Fruit fly (Drosophila melanogaster) whole organism, embryonic: ENCODE results near the gene CG31867.

Source experiments
- B-H1 ChIP-seq: fragments of 200-800 bp; sonication (Bioruptor generic); IDR thresholded peaks from 3 replicates; pipeline ENCODE4 v1.3.6; 2022; ENCODE audit warnings: missing biosample characterization, missing genetic modification characterization
- Blimp-1 ChIP-seq: fragments of 200-800 bp; sonication (Bioruptor generic); optimal IDR thresholded peaks from 3 replicates; lab custom pipeline; 2018; ENCODE audit warnings: missing biosample characterization, missing genetic modification characterization, mild to moderate bottlenecking, moderate library complexity, missing genetic modification reagents
- CG10147 ChIP-seq: fragments of 200-800 bp; sonication (Bioruptor generic); optimal IDR thresholded peaks from 2 replicates; lab custom pipeline; 2019; ENCODE audit warnings: missing biosample characterization, mild to moderate bottlenecking, missing genetic modification characterization, moderate library complexity
- CG10366 ChIP-seq: fragments of 200-800 bp; sonication (Bioruptor generic); IDR thresholded peaks from 2 replicates; pipeline ENCODE4 v1.3.6; 2022; ENCODE audit warnings: missing biosample characterization, missing genetic modification characterization
- CG10979 ChIP-seq: fragments of 200-800 bp; sonication (Bioruptor generic); optimal IDR thresholded peaks from 2 replicates; lab custom pipeline; 2018; ENCODE audit warnings: missing biosample characterization, mild to moderate bottlenecking, missing genetic modification characterization, moderate library complexity
- CG11093 ChIP-seq: fragments of 200-800 bp; sonication (Bioruptor generic); IDR thresholded peaks from 3 replicates; pipeline ENCODE4 v1.3.6; 2022; ENCODE audit warnings: missing biosample characterization, missing genetic modification characterization
- CG11560 ChIP-seq: fragments of 200-800 bp; sonication (Bioruptor generic); IDR thresholded peaks from 3 replicates; pipeline ENCODE4 v1.3.6; 2022; ENCODE audit warnings: missing biosample characterization, missing genetic modification characterization
- CG11695 ChIP-seq: fragments of 200-800 bp; sonication (Bioruptor generic); IDR thresholded peaks from 3 replicates; pipeline ENCODE4 v1.3.6; 2022; ENCODE audit warnings: missing biosample characterization, missing genetic modification characterization
- CG12659 ChIP-seq: fragments of 200-800 bp; sonication (Bioruptor generic); optimal IDR thresholded peaks from 3 replicates; lab custom pipeline; 2017; ENCODE audit warnings: mild to moderate bottlenecking, missing biosample characterization, missing genetic modification reagents, missing genetic modification characterization
- CG13296 ChIP-seq: fragments of 200-800 bp; sonication (Bioruptor generic); optimal IDR thresholded peaks from 3 replicates; lab custom pipeline; 2018; ENCODE audit warnings: missing biosample characterization, mild to moderate bottlenecking, missing genetic modification characterization
- CG14860 ChIP-seq: fragments of 200-800 bp; sonication (Bioruptor generic); IDR thresholded peaks from 3 replicates; pipeline ENCODE4 v1.3.6; 2022; ENCODE audit warnings: missing biosample characterization, missing genetic modification characterization; ENCODE audit not compliant: partially characterized antibody
- CG14965 ChIP-seq: fragments of 200-800 bp; sonication (Bioruptor generic); optimal IDR thresholded peaks from 2 replicates; lab custom pipeline; 2016; ENCODE audit warnings: missing biosample characterization, missing genetic modification characterization, borderline replicate concordance
- CG1603 ChIP-seq: fragments of 200-800 bp; sonication (Bioruptor generic); optimal IDR thresholded peaks from 2 replicates; lab custom pipeline; 2019; ENCODE audit warnings: missing biosample characterization, mild to moderate bottlenecking, missing genetic modification characterization, moderate library complexity
- CG17361 ChIP-seq: fragments of 200-800 bp; sonication (Bioruptor generic); IDR thresholded peaks from 3 replicates; pipeline ENCODE4 v1.3.6; 2022; ENCODE audit warnings: missing biosample characterization, missing genetic modification characterization
- CG18619 ChIP-seq: fragments of 200-800 bp; sonication (Bioruptor generic); optimal IDR thresholded peaks from 3 replicates; lab custom pipeline; 2017; ENCODE audit warnings: missing biosample characterization, mild to moderate bottlenecking, missing genetic modification characterization
- CG2712 ChIP-seq: fragments of 200-800 bp; optimal IDR thresholded peaks from 3 replicates; lab custom pipeline; 2019; ENCODE audit warnings: missing biosample characterization, mild to moderate bottlenecking, missing genetic modification characterization, moderate library complexity
- CG32772 ChIP-seq: fragments of 200-800 bp; sonication (Bioruptor generic); IDR thresholded peaks from 2 replicates; pipeline ENCODE4 v1.3.6; 2022; ENCODE audit warnings: missing biosample characterization, missing genetic modification characterization
- CG43689 ChIP-seq: fragments of 200-800 bp; sonication (Bioruptor generic); IDR thresholded peaks from 2 replicates; pipeline ENCODE4 v1.3.6; 2022; ENCODE audit warnings: missing biosample characterization, missing genetic modification characterization
- CG4617 ChIP-seq: fragments of 200-800 bp; sonication (Bioruptor generic); optimal IDR thresholded peaks from 3 replicates; lab custom pipeline; 2016; ENCODE audit warnings: missing biosample characterization, missing genetic modification characterization, borderline replicate concordance
- CG6654 ChIP-seq: fragments of 200-800 bp; sonication (Bioruptor generic); optimal IDR thresholded peaks from 2 replicates; lab custom pipeline; 2017; ENCODE audit warnings: missing biosample characterization, mild to moderate bottlenecking, missing genetic modification characterization
- CG7786 ChIP-seq: fragments of 200-800 bp; sonication (Bioruptor generic); optimal IDR thresholded peaks from 2 replicates; lab custom pipeline; 2016; ENCODE audit warnings: missing biosample characterization, missing genetic modification characterization
- CHES-1-like ChIP-seq: fragments of 200-800 bp; sonication (Bioruptor generic); optimal IDR thresholded peaks from 2 replicates; lab custom pipeline; 2016; ENCODE audit warnings: missing biosample characterization, missing genetic modification characterization
- CkIIα-i1 ChIP-seq: fragments of 200-800 bp; sonication (Bioruptor generic); IDR thresholded peaks from 2 replicates; pipeline ENCODE4 v1.3.6; 2022; ENCODE audit warnings: missing biosample characterization, missing genetic modification characterization
- D19A ChIP-seq: fragments of 200-800 bp; optimal IDR thresholded peaks from 3 replicates; lab custom pipeline; 2019; ENCODE audit warnings: missing biosample characterization, mild to moderate bottlenecking, missing genetic modification characterization, moderate library complexity
- Dip3 ChIP-seq: fragments of 200-800 bp; sonication (Bioruptor generic); optimal IDR thresholded peaks from 3 replicates; lab custom pipeline; 2016; ENCODE audit warnings: missing biosample characterization, missing genetic modification characterization
- Doc3 ChIP-seq: fragments of 200-800 bp; sonication (Bioruptor generic); IDR thresholded peaks from 3 replicates; pipeline ENCODE4 v1.3.6; 2022; ENCODE audit warnings: missing biosample characterization, missing genetic modification characterization; ENCODE audit not compliant: partially characterized antibody
- ERR ChIP-seq: fragments of 200-800 bp; sonication (Bioruptor generic); optimal IDR thresholded peaks from 2 replicates; lab custom pipeline; 2016; ENCODE audit warnings: missing biosample characterization, missing genetic modification characterization
- Fer2 ChIP-seq: fragments of 200-800 bp; sonication (Bioruptor generic); optimal IDR thresholded peaks from 2 replicates; lab custom pipeline; 2018; ENCODE audit warnings: missing biosample characterization, mild to moderate bottlenecking, missing genetic modification characterization, moderate library complexity
- GATAe ChIP-seq: fragments of 200-800 bp; sonication (Bioruptor generic); conservative IDR thresholded peaks from 2 replicates; pipeline ENCODE4 v1.3.6; 2022; ENCODE audit warnings: missing biosample characterization, missing genetic modification characterization
- NC2α ChIP-seq: fragments of 200-800 bp; sonication (Bioruptor generic); optimal IDR thresholded peaks from 2 replicates; lab custom pipeline; 2016; ENCODE audit warnings: missing biosample characterization, missing genetic modification characterization
- NC2β ChIP-seq: fragments of 200-800 bp; sonication (Bioruptor generic); optimal IDR thresholded peaks from 2 replicates; lab custom pipeline; 2016; ENCODE audit warnings: missing biosample characterization, missing genetic modification characterization
- Neu2 ChIP-seq: fragments of 200-800 bp; sonication (Bioruptor generic); optimal IDR thresholded peaks from 3 replicates; lab custom pipeline; 2016; ENCODE audit warnings: missing biosample characterization, missing genetic modification characterization, borderline replicate concordance
- NfI ChIP-seq: fragments of 200-800 bp; sonication (Bioruptor generic); optimal IDR thresholded peaks from 3 replicates; lab custom pipeline; 2018; ENCODE audit warnings: missing biosample characterization, mild to moderate bottlenecking, missing genetic modification characterization, moderate library complexity
- Side ChIP-seq: fragments of 200-800 bp; sonication (Bioruptor generic); optimal IDR thresholded peaks from 2 replicates; lab custom pipeline; 2016; ENCODE audit warnings: missing biosample characterization, missing genetic modification characterization
- Sin3A ChIP-seq: fragments of >200 bp; optimal IDR thresholded peaks from 2 replicates; lab custom pipeline; 2018
- TFAM ChIP-seq: fragments of 200-800 bp; sonication (Bioruptor generic); optimal IDR thresholded peaks from 2 replicates; lab custom pipeline; 2017; ENCODE audit warnings: missing biosample characterization, missing genetic modification characterization, inconsistent platforms
- Tbp ChIP-seq: fragments of >200 bp; optimal IDR thresholded peaks from 2 replicates; lab custom pipeline; 2018; ENCODE audit warnings: missing biosample characterization, missing genetic modification characterization
- Xrp1 ChIP-seq: fragments of 200-800 bp; sonication (Bioruptor generic); IDR thresholded peaks from 2 replicates; pipeline ENCODE4 v1.3.6; 2022; ENCODE audit warnings: missing biosample characterization, missing genetic modification characterization
- aop ChIP-seq: fragments of 200-800 bp; sonication (Bioruptor generic); IDR thresholded peaks from 2 replicates; pipeline ENCODE4 v1.3.6; 2022; ENCODE audit warnings: missing biosample characterization, missing genetic modification characterization
- chn ChIP-seq: fragments of 200-800 bp; sonication (Bioruptor generic); optimal IDR thresholded peaks from 2 replicates; lab custom pipeline; 2016; ENCODE audit warnings: missing biosample characterization, missing genetic modification characterization
- exex ChIP-seq: fragments of 200-800 bp; sonication (Bioruptor generic); optimal IDR thresholded peaks from 4 replicates; lab custom pipeline; 2018; ENCODE audit warnings: missing biosample characterization, mild to moderate bottlenecking, missing genetic modification characterization, moderate library complexity
- fd64A ChIP-seq: fragments of 200-800 bp; sonication (Bioruptor generic); optimal IDR thresholded peaks from 3 replicates; lab custom pipeline; 2018; ENCODE audit warnings: missing biosample characterization, mild to moderate bottlenecking, missing genetic modification characterization
- prd ChIP-seq, 3 experiments: fragments of >200 bp in 2 of 3; fragments of 200-800 bp in 1 of 3; sonication (Bioruptor generic) in 1 of 3; optimal IDR thresholded peaks in 2 of 3; IDR thresholded peaks in 1 of 3; 2 replicates in 2 of 3; 3 replicates in 1 of 3; pipeline versions ENCODE4 v1.3.6 to Lab custom; 2017 to 2022; ENCODE audit warnings: missing biosample characterization in 1 of 3, missing genetic modification characterization in 1 of 3
- sima ChIP-seq: fragments of 200-800 bp; sonication (Bioruptor generic); optimal IDR thresholded peaks from 2 replicates; lab custom pipeline; 2016; ENCODE audit warnings: missing biosample characterization, missing genetic modification characterization
- sr ChIP-seq: fragments of 200-800 bp; sonication (Bioruptor generic); IDR thresholded peaks from 3 replicates; pipeline ENCODE4 v1.3.6; 2022; ENCODE audit warnings: missing biosample characterization, missing genetic modification characterization
- ssp ChIP-seq: fragments of 200-800 bp; sonication (Bioruptor generic); IDR thresholded peaks from 2 replicates; pipeline ENCODE4 v1.3.6; 2022; ENCODE audit warnings: missing biosample characterization, missing genetic modification characterization
- stc ChIP-seq: fragments of 200-800 bp; sonication (Bioruptor generic); IDR thresholded peaks from 2 replicates; pipeline ENCODE4 v1.3.6; 2022; ENCODE audit warnings: missing biosample characterization, missing genetic modification characterization
- sug ChIP-seq: fragments of 200-800 bp; optimal IDR thresholded peaks from 2 replicates; lab custom pipeline; 2019; ENCODE audit warnings: missing biosample characterization, mild to moderate bottlenecking, missing genetic modification characterization, moderate library complexity
- tap ChIP-seq: fragments of 200-800 bp; optimal IDR thresholded peaks from 3 replicates; lab custom pipeline; 2019; ENCODE audit warnings: missing biosample characterization, mild to moderate bottlenecking, missing genetic modification characterization, moderate library complexity
- vnd ChIP-seq: fragments of 200-800 bp; sonication (Bioruptor generic); IDR thresholded peaks from 3 replicates; pipeline ENCODE4 v1.3.6; 2022; ENCODE audit warnings: missing biosample characterization, missing genetic modification characterization; ENCODE audit not compliant: partially characterized antibody

Gene CG31867

dm6 chr2L:11106562-11106962 is 38.7 kb downstream of the CG31867 start, which contains the start of gene Reps (continued):
- TF ChIP-seq Side (GFP tag; lab: Kevin White, UChicago): peak; percentile 96
- TF ChIP-seq Xrp1: peak; percentile 99
- peak; percentile 99 for TF ChIP-seq CG2712 (tag; lab: Kevin White, UChicago)
- 0 out of 3 replicates have a peak, but pooled peaks have one; percentile 43 for TF ChIP-seq CG14860 (GFP tag; lab: Robert Waterston, UW)
- TF ChIP-seq CG10979 (tag; lab: Kevin White, UChicago): peak; percentile 99
- peak; percentile 95 for TF ChIP-seq NC2α (GFP tag; lab: Kevin White, UChicago)
- TF ChIP-seq CG11560 (tag; lab: Robert Waterston, UW): peak; percentile 94
- TF ChIP-seq CG18619 (GFP tag; lab: Kevin White, UChicago): peak; percentile 97
- peak; percentile 98 for TF ChIP-seq Dip3
- peak; percentile 91 for TF ChIP-seq aop (GFP tag; lab: Robert Waterston, UW)
- peak; percentile 99 for TF ChIP-seq chn
- peak; percentile 91 for TF ChIP-seq sima (GFP tag; lab: Kevin White, UChicago)
- peak; percentile 97 for TF ChIP-seq CG13296 (GFP tag; lab: Kevin White, UChicago)
- peak; percentile 98 for TF ChIP-seq Fer2 (tag; lab: Kevin White, UChicago)
- peak; percentile 98 for TF ChIP-seq CG10147 (GFP tag; lab: Kevin White, UChicago)
- TF ChIP-seq NC2β (GFP tag; lab: Kevin White, UChicago): peak; percentile 98
- TF ChIP-seq CG11093 (GFP tag; lab: Robert Waterston, UW): peak; percentile 99
- TF ChIP-seq Tbp: no peak
- peak; percentile 93 for TF ChIP-seq CkIIα-i1 (GFP tag; lab: Robert Waterston, UW)
- peak; percentile 97 for TF ChIP-seq sug (tag; lab: Kevin White, UChicago)
- TF ChIP-seq CG11695 (GFP tag; lab: Robert Waterston, UW): peak; percentile 99
- peak; percentile 97 for TF ChIP-seq Blimp-1 (GFP tag; lab: Kevin White, UChicago)
- peak; percentile 97 for TF ChIP-seq CG43689 (GFP tag; lab: Robert Waterston, UW)
- peak; percentile 75 for TF ChIP-seq CG14965 (GFP tag; lab: Kevin White, UChicago)
- TF ChIP-seq GATAe (GFP tag; lab: Robert Waterston, UW): peak; percentile 98
- peak; percentile 99 for TF ChIP-seq CG10366 (GFP tag; lab: Robert Waterston, UW)
- peak; percentile 94 for TF ChIP-seq D19A
- TF ChIP-seq CG7786 (GFP tag; lab: Kevin White, UChicago): peak; percentile 97
- peak; percentile 94 for TF ChIP-seq ERR
- peak; percentile 96 for TF ChIP-seq CHES-1-like (GFP tag; lab: Kevin White, UChicago)
- TF ChIP-seq CG12659: peak; percentile 99
- TF ChIP-seq B-H1: peak; percentile 99
- TF ChIP-seq exex (tag; lab: Kevin White, UChicago): peak; percentile 87
- TF ChIP-seq CG17361 (GFP tag; lab: Robert Waterston, UW): peak; percentile 99
- no peak for TF ChIP-seq prd (optimal IDR thresholded peaks at IDR 0.05; lab: Kevin White, UChicago)
- peak; percentile 100 for TF ChIP-seq prd (GFP tag; IDR thresholded peaks at IDR 0.05; lab: Robert Waterston, UW)
- peak; percentile 93 for TF ChIP-seq CG6654
- TF ChIP-seq Doc3 (GFP tag; lab: Robert Waterston, UW): peak; percentile 49; the same call in 1 of the 3 replicates
- peak; percentile 96 for TF ChIP-seq Sin3A (lab: Kevin White, UChicago)
- TF ChIP-seq stc (GFP tag; lab: Robert Waterston, UW): peak; percentile 99
- peak; percentile 94 for TF ChIP-seq fd64A (GFP tag; lab: Kevin White, UChicago)
- TF ChIP-seq CG1603 (tag; lab: Kevin White, UChicago): peak; percentile 98
- peak; percentile 52; the same call in 2 of the 3 replicates for TF ChIP-seq vnd (GFP tag; lab: Robert Waterston, UW)
- peak; percentile 91 for TF ChIP-seq TFAM (GFP tag; lab: Kevin White, UChicago)
- peak; percentile 94 for TF ChIP-seq ssp (GFP tag; lab: Robert Waterston, UW)
- peak; percentile 97 for TF ChIP-seq tap (tag; lab: Kevin White, UChicago)
- TF ChIP-seq CG32772 (GFP tag; lab: Robert Waterston, UW): peak; percentile 99
- peak; percentile 90 for TF ChIP-seq sr (GFP tag; lab: Robert Waterston, UW)
- peak; percentile 98 for TF ChIP-seq NfI (GFP tag; lab: Kevin White, UChicago)
- peak; percentile 89 for TF ChIP-seq Neu2
- TF ChIP-seq CG4617 (GFP tag; lab: Kevin White, UChicago): peak; percentile 99
